Fruit fly (Drosophila melanogaster): ENCODE results near the gene Ns1.

dm6 chr3R:17067721-17068120, 4.8 kb downstream of the Ns1 start:
- no peak for TF ChIP-seq Jra (GFP tag; optimal IDR thresholded peaks at IDR 0.05)
- TF ChIP-seq OdsH (GFP tag; optimal IDR thresholded peaks at IDR 0.05) = no peak
- TF ChIP-seq Myc (optimal IDR thresholded peaks at IDR 0.05) = no peak
- TF ChIP-seq Dfd (GFP tag; optimal IDR thresholded peaks at IDR 0.05) = no peak
